Worm (Caenorhabditis elegans) whole organism, young adult: ENCODE data around the gene cee-1.
A peak's percentile ranks its signal among the peaks of the same experiment; 100 is the strongest.

ENCODE experiments used
- B0019.2 ChIP-seq: fragments of 200-800 bp; sonication (Bioruptor generic); conservative IDR thresholded peaks from 2 replicates; pipeline ENCODE4 v1.3.6; 2022; ENCODE audit warnings: missing genetic modification reagents, missing genetic modification characterization, missing compliant biosample characterization
- B0035.1 ChIP-seq: sonication (generic microtip); optimal IDR thresholded peaks from 2 replicates; lab custom pipeline; 2016; ENCODE audit warnings: missing genetic modification characterization, mild to moderate bottlenecking, missing compliant biosample characterization, missing genotype, missing genetic modification reagents
- C06A6.2 ChIP-seq: fragments of 200-800 bp; sonication (Bioruptor generic); conservative IDR thresholded peaks from 2 replicates; pipeline ENCODE4 v1.3.6; 2022; ENCODE audit warnings: missing genetic modification characterization, missing compliant biosample characterization
- D2030.7 ChIP-seq: fragments of 200-800 bp; sonication (Bioruptor generic); IDR thresholded peaks from 2 replicates; pipeline ENCODE4 v1.3.6; 2022; ENCODE audit warnings: missing genetic modification reagents, missing genetic modification characterization, missing compliant biosample characterization
- F57C9.4 ChIP-seq: sonication (generic microtip); optimal IDR thresholded peaks from 2 replicates; lab custom pipeline; 2017; ENCODE audit warnings: mild to moderate bottlenecking, missing genetic modification characterization, missing compliant biosample characterization
- K11D2.4 ChIP-seq: fragments of 200-800 bp; sonication (Bioruptor generic); IDR thresholded peaks from 2 replicates; pipeline ENCODE4 v1.3.6; 2022; ENCODE audit warnings: missing genetic modification reagents, missing genetic modification characterization, missing compliant biosample characterization
- T07F8.4 ChIP-seq: sonication (generic microtip); optimal IDR thresholded peaks from 2 replicates; lab custom pipeline; 2016; ENCODE audit warnings: mild to moderate bottlenecking, missing genetic modification characterization, moderate library complexity, missing compliant biosample characterization
- aptf-2 ChIP-seq: fragments of 200-800 bp; sonication (Bioruptor generic); conservative IDR thresholded peaks from 2 replicates; pipeline ENCODE4 v1.3.6; 2022; ENCODE audit warnings: missing genetic modification reagents, missing genetic modification characterization, missing compliant biosample characterization
- atf-7 ChIP-seq: sonication (generic microtip); optimal IDR thresholded peaks from 2 replicates; lab custom pipeline; 2017; ENCODE audit warnings: mild to moderate bottlenecking, missing genetic modification characterization, missing compliant biosample characterization
- attf-3 ChIP-seq: fragments of 200-800 bp; sonication (Bioruptor generic); conservative IDR thresholded peaks from 2 replicates; pipeline ENCODE4 v1.3.6; 2022; ENCODE audit warnings: missing genetic modification reagents, missing genetic modification characterization, missing compliant biosample characterization
- attf-5 ChIP-seq: fragments of 200-800 bp; sonication (Bioruptor generic); optimal IDR thresholded peaks from 2 replicates; lab custom pipeline; 2018; ENCODE audit warnings: mild to moderate bottlenecking, missing genetic modification characterization, missing compliant biosample characterization
- cebp-1 ChIP-seq, 2 experiments: fragments of 200-800 bp in 1 of 2; sonication (Bioruptor generic) in 1 of 2; sonication (generic microtip) in 1 of 2; IDR thresholded peaks in 1 of 2; optimal IDR thresholded peaks in 1 of 2; 2 replicates each; pipeline versions ENCODE4 v1.3.6 to Lab custom; 2017 to 2022; ENCODE audit warnings: missing compliant biosample characterization in 2 of 2, missing genetic modification characterization in 2 of 2, mild to moderate bottlenecking in 1 of 2, missing genetic modification reagents in 1 of 2, moderate library complexity in 1 of 2
- ceh-100 ChIP-seq: fragments of 200-800 bp; sonication (Bioruptor generic); IDR thresholded peaks from 2 replicates; pipeline ENCODE4 v1.3.6; 2022; ENCODE audit warnings: missing genetic modification reagents, missing genetic modification characterization, missing compliant biosample characterization
- efl-1 ChIP-seq: fragments of 150-350 bp; optimal IDR thresholded peaks from 2 replicates; lab custom pipeline; 2014; ENCODE audit warnings: missing biosample characterization, missing genetic modification reagents, missing genetic modification characterization
- ets-4 ChIP-seq: fragments of 200-800 bp; sonication (Bioruptor generic); optimal IDR thresholded peaks from 2 replicates; lab custom pipeline; 2018; ENCODE audit warnings: mild to moderate bottlenecking, missing genetic modification characterization, missing compliant biosample characterization
- him-1 ChIP-seq: sonication (generic microtip); optimal IDR thresholded peaks from 2 replicates; lab custom pipeline; 2016; ENCODE audit warnings: missing genotype, missing genetic modification reagents, missing genetic modification characterization, missing compliant biosample characterization
- hlh-12 ChIP-seq: sonication (generic microtip); optimal IDR thresholded peaks from 2 replicates; lab custom pipeline; 2016; ENCODE audit warnings: missing genetic modification characterization, missing compliant biosample characterization
- hlh-26 ChIP-seq: fragments of 200-800 bp; sonication (Bioruptor generic); conservative IDR thresholded peaks from 2 replicates; pipeline ENCODE4 v1.3.6; 2022; ENCODE audit warnings: missing genetic modification reagents, missing genetic modification characterization, missing compliant biosample characterization
- lag-1 ChIP-seq: fragments of 200-800 bp; sonication (Bioruptor generic); IDR thresholded peaks from 2 replicates; pipeline ENCODE4 v1.3.6; 2022; ENCODE audit warnings: missing genetic modification reagents, missing genetic modification characterization, missing compliant biosample characterization
- let-607 ChIP-seq, 2 experiments: fragments of 200-800 bp in 1 of 2; sonication (Bioruptor generic) in 1 of 2; sonication (generic microtip) in 1 of 2; optimal IDR thresholded peaks; 2 replicates each; lab custom pipeline; 2016 to 2018; ENCODE audit warnings: mild to moderate bottlenecking in 2 of 2, missing compliant biosample characterization in 2 of 2, missing genetic modification characterization in 2 of 2, moderate library complexity in 2 of 2, missing genotype in 1 of 2
- lin-40 ChIP-seq: sonication (generic microtip); optimal IDR thresholded peaks from 2 replicates; lab custom pipeline; 2016; ENCODE audit warnings: missing genetic modification characterization, mild to moderate bottlenecking, missing compliant biosample characterization, missing genotype, missing genetic modification reagents
- lir-1 ChIP-seq: fragments of 200-800 bp; sonication (Bioruptor generic); conservative IDR thresholded peaks from 2 replicates; pipeline ENCODE4 v1.3.6; 2022; ENCODE audit warnings: missing genetic modification reagents, missing genetic modification characterization, missing compliant biosample characterization
- lsl-1 ChIP-seq: fragments of 200-800 bp; sonication (Bioruptor generic); optimal IDR thresholded peaks from 2 replicates; lab custom pipeline; 2018; ENCODE audit warnings: mild to moderate bottlenecking, missing genetic modification characterization, moderate library complexity, missing compliant biosample characterization
- madf-10 ChIP-seq: sonication (generic microtip); optimal IDR thresholded peaks from 2 replicates; lab custom pipeline; 2016; ENCODE audit warnings: mild to moderate bottlenecking, missing genetic modification characterization, missing compliant biosample characterization
- madf-3 ChIP-seq: fragments of 200-800 bp; sonication (Bioruptor generic); IDR thresholded peaks from 2 replicates; pipeline ENCODE4 v1.3.6; 2022; ENCODE audit warnings: missing genetic modification reagents, missing genetic modification characterization, missing compliant biosample characterization
- mel-28 ChIP-seq: sonication (generic microtip); optimal IDR thresholded peaks from 2 replicates; lab custom pipeline; 2016; ENCODE audit warnings: borderline replicate concordance, mild to moderate bottlenecking, missing genetic modification characterization, missing compliant biosample characterization
- nhr-120 ChIP-seq: fragments of 200-800 bp; sonication (Bioruptor generic); IDR thresholded peaks from 2 replicates; pipeline ENCODE4 v1.3.6; 2022; ENCODE audit warnings: missing genetic modification characterization, missing compliant biosample characterization
- nhr-179 ChIP-seq: sonication (generic microtip); optimal IDR thresholded peaks from 2 replicates; lab custom pipeline; 2016; ENCODE audit warnings: mild to moderate bottlenecking, missing genetic modification characterization, missing compliant biosample characterization
- nhr-80 ChIP-seq: sonication (generic microtip); optimal IDR thresholded peaks from 2 replicates; lab custom pipeline; 2016; ENCODE audit warnings: missing genetic modification characterization, missing compliant biosample characterization
- nhr-90 ChIP-seq: sonication (generic microtip); optimal IDR thresholded peaks from 2 replicates; lab custom pipeline; 2016; ENCODE audit warnings: missing genotype, mild to moderate bottlenecking, missing genetic modification characterization, missing compliant biosample characterization
- pha-4 ChIP-seq: fragments of 150-350 bp; sonication (generic microtip); optimal IDR thresholded peaks from 2 replicates; lab custom pipeline; 2014; ENCODE audit warnings: missing biosample characterization, missing genetic modification reagents, missing genetic modification characterization
- rec-8 ChIP-seq, 2 experiments: sonication (generic microtip); optimal IDR thresholded peaks; 2 replicates each; lab custom pipeline; 2016; ENCODE audit warnings: mild to moderate bottlenecking in 2 of 2, missing genetic modification characterization in 2 of 2, missing genetic modification reagents in 2 of 2, missing genotype in 2 of 2, missing biosample characterization in 1 of 2, missing compliant biosample characterization in 1 of 2, moderate library complexity in 1 of 2
- repo-1 ChIP-seq: sonication (generic microtip); optimal IDR thresholded peaks from 2 replicates; lab custom pipeline; 2017; ENCODE audit warnings: mild to moderate bottlenecking, missing genetic modification characterization, missing compliant biosample characterization
- rpc-1 ChIP-seq, 2 experiments: fragments of 150-350 bp in 1 of 2; sonication (generic microtip) in 1 of 2; optimal IDR thresholded peaks; 2 replicates each; lab custom pipeline; 2014 to 2018; ENCODE audit warnings: missing biosample characterization in 1 of 2, missing genetic modification characterization in 1 of 2, missing genetic modification reagents in 1 of 2, missing genotype in 1 of 2
- snpc-4 ChIP-seq, 5 experiments: fragments of 150-350 bp in 1 of 5; sonication (generic microtip) in 4 of 5; optimal IDR thresholded peaks; 2 replicates each; lab custom pipeline; 2014 to 2018; ENCODE audit warnings: missing genetic modification characterization in 5 of 5, missing biosample characterization in 3 of 5, antibody characterized with exemption in 2 of 5, mild to moderate bottlenecking in 2 of 5, missing compliant biosample characterization in 2 of 5, missing genotype in 2 of 5, moderate library complexity in 2 of 5, missing genetic modification reagents in 1 of 5
- somi-1 ChIP-seq: fragments of 200-800 bp; sonication (Bioruptor generic); optimal IDR thresholded peaks from 2 replicates; lab custom pipeline; 2018; ENCODE audit warnings: mild to moderate bottlenecking, missing genetic modification characterization, missing compliant biosample characterization
- tlf-1 ChIP-seq: fragments of 200-800 bp; sonication (Bioruptor generic); optimal IDR thresholded peaks from 2 replicates; lab custom pipeline; 2018; ENCODE audit warnings: mild to moderate bottlenecking, missing genetic modification characterization, missing compliant biosample characterization
- zfh-2 ChIP-seq: fragments of 200-800 bp; sonication (Bioruptor generic); conservative IDR thresholded peaks from 2 replicates; pipeline ENCODE4 v1.3.6; 2022; ENCODE audit warnings: missing genetic modification reagents, missing genetic modification characterization, missing compliant biosample characterization
- ztf-22 ChIP-seq: fragments of 200-800 bp; sonication (Bioruptor generic); optimal IDR thresholded peaks from 2 replicates; lab custom pipeline; 2018; ENCODE audit warnings: mild to moderate bottlenecking, missing genetic modification characterization, moderate library complexity, missing compliant biosample characterization
- ztf-3 ChIP-seq: fragments of 200-800 bp; sonication (Bioruptor generic); optimal IDR thresholded peaks from 2 replicates; lab custom pipeline; 2018; ENCODE audit warnings: mild to moderate bottlenecking, missing genetic modification characterization, missing compliant biosample characterization
- ztf-6 ChIP-seq: fragments of 200-800 bp; sonication (Bioruptor generic); IDR thresholded peaks from 2 replicates; pipeline ENCODE4 v1.3.6; 2022; ENCODE audit warnings: missing genetic modification reagents, missing genetic modification characterization, missing compliant biosample characterization

The cee-1 gene

DNA sequence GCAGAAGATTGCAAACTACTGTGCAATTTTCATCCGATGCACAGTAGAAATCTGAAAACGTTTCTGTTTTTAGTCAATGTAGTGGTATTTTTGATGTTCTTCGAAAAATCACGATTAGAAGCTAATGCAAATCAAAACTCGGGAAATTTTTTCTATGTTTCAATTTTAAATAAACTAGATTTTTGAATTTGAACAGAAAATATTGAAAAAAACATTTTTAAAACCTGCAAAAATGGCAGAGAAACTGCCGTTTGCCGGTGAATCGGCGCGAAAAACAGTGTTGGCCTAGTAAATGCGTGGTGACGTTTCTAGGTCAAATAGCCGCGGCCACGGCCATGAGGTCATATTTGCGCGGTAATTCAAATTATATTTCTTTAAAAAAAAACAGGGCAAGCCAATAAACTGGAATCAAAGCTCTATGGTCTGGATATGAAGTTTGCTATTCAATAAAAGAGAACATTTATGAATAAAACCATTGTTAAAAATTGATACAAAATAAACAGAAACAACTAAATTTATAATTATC is 17.7 kb downstream of the cee-1 start, which contains the start of gene set-2 (continued):
- TF ChIP-seq ets-4 (GFP tag; lab: Kevin White, UChicago), result no peak
- TF ChIP-seq lir-1 (GFP tag; lab: Robert Waterston, UW), result peak; percentile 84
- TF ChIP-seq lin-40 (tag; lab: Kevin White, UChicago), result peak; percentile 28
- TF ChIP-seq nhr-80 (tag; lab: Kevin White, UChicago), result peak; percentile 30
- no peak for TF ChIP-seq nhr-179
- peak in 1 of 2 experiments; percentile 32 for TF ChIP-seq let-607 (tag; optimal IDR thresholded peaks at IDR 0.05; lab: Kevin White, UChicago)
- peak; percentile 72 for TF ChIP-seq B0019.2 (GFP tag; lab: Robert Waterston, UW)
- TF ChIP-seq hlh-26, result no peak
- peak; percentile 3 for TF ChIP-seq him-1
- TF ChIP-seq hlh-12, result no peak
- no peak for TF ChIP-seq ztf-6 (GFP tag; lab: Robert Waterston, UW)
- no peak for TF ChIP-seq ztf-22 (GFP tag; lab: Kevin White, UChicago)
- no peak for TF ChIP-seq C06A6.2 (GFP tag; lab: Robert Waterston, UW)
- no peak for TF ChIP-seq atf-7 (tag; lab: Kevin White, UChicago)
- peak; percentile 92 for TF ChIP-seq efl-1 (GFP tag; lab: Kevin White, UChicago)
- peak; percentile 77 for TF ChIP-seq tlf-1 (GFP tag; lab: Kevin White, UChicago)
- TF ChIP-seq madf-3 (GFP tag; lab: Robert Waterston, UW), result peak; percentile 89
- TF ChIP-seq ceh-100, result peak; percentile 50
- peak; percentile 58; the same call in 1 of the 2 replicates for TF ChIP-seq K11D2.4
- TF ChIP-seq cebp-1 (GFP tag; IDR thresholded peaks at IDR 0.05; lab: Robert Waterston, UW), result no peak
- TF ChIP-seq cebp-1 (tag; optimal IDR thresholded peaks at IDR 0.05; lab: Kevin White, UChicago), result peak; percentile 67
- no peak for TF ChIP-seq nhr-90
- peak; percentile 91 for TF ChIP-seq attf-5
- no peak for TF ChIP-seq T07F8.4 (tag; lab: Kevin White, UChicago)
- peak; percentile 66 for TF ChIP-seq attf-3 (GFP tag; lab: Robert Waterston, UW)
- TF ChIP-seq zfh-2 (GFP tag; lab: Robert Waterston, UW), result 0 out of 2 replicates have a peak, but pooled peaks have one; percentile 30
- TF ChIP-seq B0035.1, result no peak
- peak; percentile 80 for TF ChIP-seq D2030.7
- TF ChIP-seq pha-4 (tag; lab: Kevin White, UChicago), result no peak
- TF ChIP-seq somi-1, result no peak
- TF ChIP-seq F57C9.4 (tag; lab: Kevin White, UChicago), result no peak
- peak; percentile 16 for TF ChIP-seq snpc-4 (GFP tag; optimal IDR thresholded peaks at IDR 0.05; lab: Kevin White, UChicago)
- TF ChIP-seq snpc-4 (tag; optimal IDR thresholded peaks at IDR 0.05; lab: Kevin White, UChicago), result peak in 1 of 4 experiments; percentile 37
- 0 out of 2 replicates have a peak, but pooled peaks have one; percentile 41 for TF ChIP-seq aptf-2
- TF ChIP-seq lsl-1 (GFP tag; lab: Kevin White, UChicago), result peak; percentile 75
- no peak for TF ChIP-seq mel-28 (tag; lab: Kevin White, UChicago)
- peak; percentile 52 to 80 for TF ChIP-seq rec-8 (tag; optimal IDR thresholded peaks at IDR 0.05; lab: Kevin White, UChicago)
- no peak for TF ChIP-seq ztf-3 (GFP tag; lab: Kevin White, UChicago)
- TF ChIP-seq nhr-120 (GFP tag; lab: Robert Waterston, UW), result no peak
- TF ChIP-seq lag-1, result no peak
- no peak for TF ChIP-seq rpc-1 (optimal IDR thresholded peaks at IDR 0.05; lab: Kevin White, UChicago)
- no peak for TF ChIP-seq rpc-1 (tag; optimal IDR thresholded peaks at IDR 0.05; lab: Kevin White, UChicago)
- TF ChIP-seq madf-10 (tag; lab: Kevin White, UChicago), result peak; percentile 55
- no peak for TF ChIP-seq repo-1 (tag; lab: Kevin White, UChicago)
- TF ChIP-seq, all 124 proteins: peak for 68
